Fruit fly (Drosophila melanogaster) whole organism, adult: ENCODE results near the gene bchs.

Experiments used
- CG14711 ChIP-seq: fragments of 200-800 bp; sonication (Bioruptor generic); optimal IDR thresholded peaks from 2 replicates; lab custom pipeline; 2018; ENCODE audit warnings: missing biosample characterization, mild to moderate bottlenecking, missing genetic modification characterization, moderate library complexity
- CG1620 ChIP-seq: fragments of 200-800 bp; sonication (Bioruptor generic); optimal IDR thresholded peaks from 2 replicates; lab custom pipeline; 2016; ENCODE audit warnings: missing biosample characterization, missing genetic modification characterization
- Clk ChIP-seq: fragments of 200-800 bp; sonication (Bioruptor generic); optimal IDR thresholded peaks from 2 replicates; lab custom pipeline; 2017; ENCODE audit warnings: missing biosample characterization, missing genetic modification characterization
- Hr96 ChIP-seq: fragments of 200-800 bp; sonication (Bioruptor generic); optimal IDR thresholded peaks from 2 replicates; lab custom pipeline; 2016; ENCODE audit warnings: missing biosample characterization, missing genetic modification characterization
- cic ChIP-seq: fragments of 200-800 bp; sonication (Bioruptor generic); optimal IDR thresholded peaks from 2 replicates; lab custom pipeline; 2017; ENCODE audit warnings: missing biosample characterization, mild to moderate bottlenecking, missing genetic modification characterization, moderate library complexity

DNA sequence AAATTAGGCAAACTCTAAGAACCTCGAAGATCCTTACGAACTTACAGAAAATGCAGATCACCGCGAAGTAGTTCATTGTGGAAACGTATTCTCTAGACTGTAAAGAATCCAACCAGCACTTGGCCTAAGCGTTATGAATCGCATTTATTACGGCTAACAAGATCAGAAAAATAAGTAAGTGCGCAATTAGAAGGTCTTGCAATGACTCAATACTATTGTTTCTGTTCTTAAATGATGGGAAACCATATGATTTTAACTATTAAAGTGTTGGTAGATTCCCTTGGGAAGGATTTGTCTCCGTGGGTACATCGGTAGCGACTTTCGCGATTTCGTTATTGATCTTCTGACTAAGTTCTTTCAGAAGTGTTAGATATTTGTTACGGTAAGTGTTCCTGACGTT lies 14.2 kb upstream of the bchs start, which contains the start of gene Acp26Ab:
- TF ChIP-seq Hr96 (GFP tag; lab: Kevin White, UChicago) (no peak), CG14711 (tag; lab: Kevin White, UChicago) (no peak), CG1620 (no peak), cic (no peak), Clk (no peak)
